Fruit fly (Drosophila melanogaster): ENCODE measurements around the gene Ubr1.

Ubr1 gene

dm6 chrX:16967415-16967814, 1.1 kb downstream of the Ubr1 start (continued):
- 0 out of 3 replicates have a peak, but pooled peaks have one; percentile 44 for TF ChIP-seq CG34422 (GFP tag; IDR thresholded peaks at IDR 0.05)
- 0 out of 3 replicates have a peak, but pooled peaks have one; percentile 14 for TF ChIP-seq CG14050 (GFP tag; IDR thresholded peaks at IDR 0.05)
- TF ChIP-seq gro (GFP tag; optimal IDR thresholded peaks at IDR 0.05), result no peak
- TF ChIP-seq trem (tag; optimal IDR thresholded peaks at IDR 0.05), result peak; percentile 46
- TF ChIP-seq CG18011 (GFP tag; optimal IDR thresholded peaks at IDR 0.05), result no peak
- no peak for TF ChIP-seq CG2678 (tag; optimal IDR thresholded peaks at IDR 0.05)
- no peak for TF ChIP-seq Adf1 (GFP tag; IDR thresholded peaks at IDR 0.05)
- TF ChIP-seq YL-1 (GFP tag; optimal IDR thresholded peaks at IDR 0.05), result peak; percentile 30
- TF ChIP-seq CG15011 (GFP tag; optimal IDR thresholded peaks at IDR 0.05), result no peak
- peak; percentile 60 for TF ChIP-seq CG6254 (GFP tag; optimal IDR thresholded peaks at IDR 0.05)
- no peak for TF ChIP-seq CG4282 (GFP tag; optimal IDR thresholded peaks at IDR 0.05)
- TF ChIP-seq Bdp1 (GFP tag; optimal IDR thresholded peaks at IDR 0.05), result peak; percentile 4
- peak; percentile 81 for TF ChIP-seq CG15696 (tag; optimal IDR thresholded peaks at IDR 0.05)
- no peak for TF ChIP-seq Ada2b (GFP tag; IDR thresholded peaks at IDR 0.05)
- TF ChIP-seq Aef1 (GFP tag; IDR thresholded peaks at IDR 0.05), result no peak
- peak; percentile 56; the same call in 1 of the 3 replicates for TF ChIP-seq ken (GFP tag; IDR thresholded peaks at IDR 0.05)
- no peak; the same call in 1 of the 2 replicates for TF ChIP-seq CG8765 (GFP tag; IDR thresholded peaks at IDR 0.05)
- TF ChIP-seq CG6765 (GFP tag; optimal IDR thresholded peaks at IDR 0.05), result no peak
- peak in 1 of 2 experiments; percentile 35 for TF ChIP-seq insv (GFP tag; optimal IDR thresholded peaks at IDR 0.05)
- TF ChIP-seq Trl (optimal IDR thresholded peaks at IDR 0.05), result peak in 1 of 2 experiments; percentile 16
- peak; percentile 47 for TF ChIP-seq Trl (GFP tag; optimal IDR thresholded peaks at IDR 0.05)
- TF ChIP-seq ind (GFP tag; optimal IDR thresholded peaks at IDR 0.05), result no peak
- TF ChIP-seq Rx (GFP tag; IDR thresholded peaks at IDR 0.05), result no peak
- TF ChIP-seq CG13123 (GFP tag; optimal IDR thresholded peaks at IDR 0.05), result no peak
- no peak for TF ChIP-seq lab (GFP tag; optimal IDR thresholded peaks at IDR 0.05)
- TF ChIP-seq chif (GFP tag; optimal IDR thresholded peaks at IDR 0.05), result peak in 1 of 2 experiments; percentile 57
- peak; percentile 21 for TF ChIP-seq BEAF-32 (GFP tag; optimal IDR thresholded peaks at IDR 0.05)
- no peak for TF ChIP-seq CG4617 (GFP tag; optimal IDR thresholded peaks at IDR 0.05; ENCODE audit: borderline replicate concordance)
- no peak for TF ChIP-seq mld (GFP tag; IDR thresholded peaks at IDR 0.05; ENCODE audit: partially characterized antibody)
- no peak for TF ChIP-seq pho (GFP tag; optimal IDR thresholded peaks at IDR 0.05)
- no peak for TF ChIP-seq Deaf1 (tag; optimal IDR thresholded peaks at IDR 0.05)
- peak; percentile 29 for TF ChIP-seq HHEX (GFP tag; optimal IDR thresholded peaks at IDR 0.05)
- TF ChIP-seq maf-S (GFP tag; optimal IDR thresholded peaks at IDR 0.05), result no peak
- TF ChIP-seq wek (GFP tag; optimal IDR thresholded peaks at IDR 0.05), result peak; percentile 9
- peak; percentile 58 for TF ChIP-seq CG10431 (GFP tag; optimal IDR thresholded peaks at IDR 0.05)
- peak; percentile 19 for TF ChIP-seq CG13424 (tag; optimal IDR thresholded peaks at IDR 0.05)
- peak; percentile 34 for TF ChIP-seq Chrac-16 (GFP tag; optimal IDR thresholded peaks at IDR 0.05)
- no peak for TF ChIP-seq CG10565 (GFP tag; optimal IDR thresholded peaks at IDR 0.05)
- TF ChIP-seq CG17612 (GFP tag; IDR thresholded peaks at IDR 0.05), result no peak
- TF ChIP-seq CG18476 (GFP tag; optimal IDR thresholded peaks at IDR 0.05), result no peak
- no peak for TF ChIP-seq seq (GFP tag; IDR thresholded peaks at IDR 0.05)
- TF ChIP-seq sens-2 (GFP tag; IDR thresholded peaks at IDR 0.05), result peak; percentile 26; the same call in 1 of the 2 replicates
- TF ChIP-seq CG17359 (tag; optimal IDR thresholded peaks at IDR 0.05), result peak; percentile 8
- no peak for TF ChIP-seq p53 (GFP tag; optimal IDR thresholded peaks at IDR 0.05)
- TF ChIP-seq CG2889 (GFP tag; IDR thresholded peaks at IDR 0.05), result no peak
- no peak for TF ChIP-seq MBD-R2 (GFP tag; IDR thresholded peaks at IDR 0.05)
- peak; percentile 9 for TF ChIP-seq CG33213 (GFP tag; optimal IDR thresholded peaks at IDR 0.05)
- TF ChIP-seq Drgx (GFP tag; IDR thresholded peaks at IDR 0.05), result peak; percentile 20; the same call in 1 of the 2 replicates
- TF ChIP-seq al (GFP tag; IDR thresholded peaks at IDR 0.05), result no peak
- no peak; the same call in 2 of the 3 replicates for TF ChIP-seq otp (GFP tag; IDR thresholded peaks at IDR 0.05)
- peak; percentile 7 for TF ChIP-seq Xbp1 (GFP tag; optimal IDR thresholded peaks at IDR 0.05)

All from whole organism, embryonic.